Fruit fly (Drosophila melanogaster) whole organism, prepupa: ENCODE results near the gene CG4267.

Experiments
- CG10631 ChIP-seq: fragments of 200-800 bp; sonication (Bioruptor generic); optimal IDR thresholded peaks from 2 replicates; lab custom pipeline; 2016; ENCODE audit warnings: missing biosample characterization, missing genetic modification characterization
- CG10669 ChIP-seq: fragments of 200-800 bp; sonication (Bioruptor generic); optimal IDR thresholded peaks from 3 replicates; lab custom pipeline; 2018; ENCODE audit warnings: missing biosample characterization, mild to moderate bottlenecking, missing genetic modification characterization, moderate library complexity
- CG1621 ChIP-seq: fragments of 200-800 bp; sonication (Bioruptor generic); optimal IDR thresholded peaks from 3 replicates; lab custom pipeline; 2018; ENCODE audit warnings: missing biosample characterization, mild to moderate bottlenecking, missing genetic modification characterization
- CG16779 ChIP-seq: fragments of 200-800 bp; sonication (Bioruptor generic); optimal IDR thresholded peaks from 3 replicates; lab custom pipeline; 2017; ENCODE audit warnings: missing biosample characterization, mild to moderate bottlenecking, missing genetic modification characterization
- CG6276 ChIP-seq: fragments of 200-800 bp; sonication (Bioruptor generic); optimal IDR thresholded peaks from 2 replicates; lab custom pipeline; 2017; ENCODE audit warnings: missing biosample characterization, mild to moderate bottlenecking, missing genetic modification characterization
- CG6792 ChIP-seq: fragments of 200-800 bp; sonication (Bioruptor generic); optimal IDR thresholded peaks from 3 replicates; lab custom pipeline; 2016; ENCODE audit warnings: missing biosample characterization, missing genetic modification characterization
- CG6808 ChIP-seq: fragments of 200-800 bp; sonication (Bioruptor generic); optimal IDR thresholded peaks from 3 replicates; lab custom pipeline; 2017; ENCODE audit warnings: missing biosample characterization, missing genetic modification characterization, mild to moderate bottlenecking, moderate library complexity, missing genetic modification reagents
- CG8119 ChIP-seq: fragments of 200-800 bp; sonication (Bioruptor generic); IDR thresholded peaks from 3 replicates; pipeline ENCODE4 v1.3.6; 2022; ENCODE audit warnings: missing biosample characterization, missing genetic modification characterization
- Met ChIP-seq: fragments of 200-800 bp; sonication (Bioruptor generic); optimal IDR thresholded peaks from 3 replicates; lab custom pipeline; 2016; ENCODE audit warnings: missing biosample characterization, missing genetic modification characterization
- Smox ChIP-seq: fragments of 200-800 bp; sonication (Bioruptor generic); optimal IDR thresholded peaks from 3 replicates; lab custom pipeline; 2016; ENCODE audit warnings: missing biosample characterization, missing genetic modification characterization
- Sox14 ChIP-seq: fragments of 200-800 bp; sonication (Bioruptor generic); optimal IDR thresholded peaks from 3 replicates; lab custom pipeline; 2016; ENCODE audit warnings: missing biosample characterization, missing genetic modification characterization
- eg ChIP-seq: fragments of 200-800 bp; sonication (Bioruptor generic); IDR thresholded peaks from 3 replicates; pipeline ENCODE4 v1.3.6; 2022; ENCODE audit warnings: missing biosample characterization, missing genetic modification characterization
- esn ChIP-seq: fragments of 200-800 bp; sonication (Bioruptor generic); optimal IDR thresholded peaks from 2 replicates; lab custom pipeline; 2016; ENCODE audit warnings: missing biosample characterization, mild to moderate bottlenecking, missing genetic modification characterization, moderate library complexity
- ss ChIP-seq, 2 experiments: fragments of 200-800 bp; sonication (Bioruptor generic); optimal IDR thresholded peaks; 2 replicates in 1 of 2; 3 replicates in 1 of 2; lab custom pipeline; 2017 to 2018; ENCODE audit warnings: mild to moderate bottlenecking in 2 of 2, missing biosample characterization in 2 of 2, missing genetic modification characterization in 2 of 2, moderate library complexity in 1 of 2

dm6 chr2L:2289316-2289715 is 47.1 kb downstream of the CG4267 start, which contains the start of gene CG17237:
- TF ChIP-seq CG10631 (no peak), CG10669 (GFP tag; lab: Kevin White, UChicago) (no peak), Sox14 (GFP tag; lab: Kevin White, UChicago) (no peak), CG6792 (no peak), esn (GFP tag; lab: Kevin White, UChicago) (no peak), CG1621 (no peak), Met (GFP tag; lab: Kevin White, UChicago) (no peak), Smox (GFP tag; lab: Kevin White, UChicago) (no peak), CG6808 (GFP tag; lab: Kevin White, UChicago) (no peak), eg (no peak), CG16779 (tag; lab: Kevin White, UChicago) (no peak), CG6276 (GFP tag; lab: Kevin White, UChicago) (no peak), CG8119 (GFP tag; lab: Robert Waterston, UW) (no peak), ss (GFP tag; optimal IDR thresholded peaks at IDR 0.05; lab: Kevin White, UChicago) (no peak)
